Fruit fly (Drosophila melanogaster) whole organism, wandering third instar larva: ENCODE results near the gene Cpr64Ab.

ENCODE experiments used
- Abd-B ChIP-seq: fragments of >200 bp; optimal IDR thresholded peaks from 2 replicates; lab custom pipeline; 2017; ENCODE audit warnings: missing biosample characterization, missing genetic modification characterization
- CG32264 ChIP-seq: fragments of 200-800 bp; sonication (Bioruptor generic); optimal IDR thresholded peaks from 2 replicates; lab custom pipeline; 2016; ENCODE audit warnings: missing biosample characterization, missing genetic modification characterization
- CG9705 ChIP-seq: fragments of 200-800 bp; sonication (Bioruptor generic); optimal IDR thresholded peaks from 2 replicates; lab custom pipeline; 2018; ENCODE audit warnings: missing biosample characterization, mild to moderate bottlenecking, missing genetic modification characterization
- CrebA ChIP-seq: fragments of 200-800 bp; sonication (Bioruptor generic); optimal IDR thresholded peaks from 2 replicates; lab custom pipeline; 2016; ENCODE audit warnings: missing biosample characterization, mild to moderate bottlenecking, missing genetic modification characterization, borderline replicate concordance
- Dfd ChIP-seq: fragments of >200 bp; optimal IDR thresholded peaks from 2 replicates; lab custom pipeline; 2017; ENCODE audit warnings: missing biosample characterization, missing genetic modification characterization
- Dif ChIP-seq: fragments of 200-275, 200-300 bp; sonication (Bioruptor generic); optimal IDR thresholded peaks from 2 replicates; lab custom pipeline; 2018; ENCODE audit warnings: missing biosample characterization, missing genetic modification characterization; ENCODE audit not compliant: partially characterized antibody
- GATAd ChIP-seq: sonication (Bioruptor generic); optimal IDR thresholded peaks from 2 replicates; lab custom pipeline; 2016; ENCODE audit warnings: missing biosample characterization, missing genetic modification characterization
- HLH106 ChIP-seq: fragments of 200-800 bp; optimal IDR thresholded peaks from 3 replicates; lab custom pipeline; 2019; ENCODE audit warnings: missing biosample characterization, mild to moderate bottlenecking, missing genetic modification characterization, moderate library complexity
- Hnf4 ChIP-seq: fragments of 200-800 bp; sonication (Bioruptor generic); optimal IDR thresholded peaks from 2 replicates; lab custom pipeline; 2016; ENCODE audit warnings: missing biosample characterization, mild to moderate bottlenecking, missing genetic modification characterization
- Hr78 ChIP-seq: fragments of >200 bp; optimal IDR thresholded peaks from 2 replicates; lab custom pipeline; 2017; ENCODE audit warnings: missing biosample characterization, missing genetic modification characterization
- Hr83 ChIP-seq: fragments of 200-300 bp; sonication (Bioruptor generic); optimal IDR thresholded peaks from 2 replicates; lab custom pipeline; 2016; ENCODE audit warnings: missing biosample characterization, mild to moderate bottlenecking, missing genetic modification characterization, moderate library complexity; ENCODE audit not compliant: poor library complexity, severe bottlenecking
- Jra ChIP-seq: sonication (Bioruptor generic); optimal IDR thresholded peaks from 2 replicates; lab custom pipeline; 2016; ENCODE audit warnings: missing biosample characterization, missing genetic modification characterization
- Mio ChIP-seq: sonication (Bioruptor generic); optimal IDR thresholded peaks from 2 replicates; lab custom pipeline; 2016; ENCODE audit warnings: missing biosample characterization, missing genetic modification characterization
- Myc ChIP-seq: fragments of >200 bp; optimal IDR thresholded peaks from 2 replicates; lab custom pipeline; 2017
- N ChIP-seq: fragments of >200 bp; optimal IDR thresholded peaks from 2 replicates; lab custom pipeline; 2018; ENCODE audit warnings: missing biosample characterization, missing external identifiers, missing genetic modification characterization
- OdsH ChIP-seq: fragments of 200-800 bp; sonication (Bioruptor generic); optimal IDR thresholded peaks from 2 replicates; lab custom pipeline; 2016; ENCODE audit warnings: missing biosample characterization, mild to moderate bottlenecking, missing genetic modification characterization
- Rel ChIP-seq, 2 experiments: fragments of 200-800 bp; sonication (Bioruptor generic) in 1 of 2; optimal IDR thresholded peaks; 2 replicates in 1 of 2; 3 replicates in 1 of 2; lab custom pipeline; 2016 to 2019; ENCODE audit warnings: mild to moderate bottlenecking in 2 of 2, missing biosample characterization in 2 of 2, missing genetic modification characterization in 2 of 2, moderate library complexity in 1 of 2
- Sp1 ChIP-seq: fragments of 200-800 bp; sonication (Bioruptor generic); optimal IDR thresholded peaks from 3 replicates; lab custom pipeline; 2019; ENCODE audit warnings: missing biosample characterization, mild to moderate bottlenecking, missing genetic modification characterization, moderate library complexity
- Vsx2 ChIP-seq: fragments of 200-300, 225-300 bp; sonication (Bioruptor generic); optimal IDR thresholded peaks from 2 replicates; lab custom pipeline; 2018; ENCODE audit warnings: missing biosample characterization, missing genetic modification characterization; ENCODE audit not compliant: partially characterized antibody
- br ChIP-seq: fragments of 200-800 bp; sonication (Bioruptor generic); optimal IDR thresholded peaks from 2 replicates; lab custom pipeline; 2016; ENCODE audit warnings: missing biosample characterization, missing genetic modification characterization
- brk ChIP-seq: fragments of 200-800 bp; sonication (Bioruptor generic); optimal IDR thresholded peaks from 2 replicates; lab custom pipeline; 2016; ENCODE audit warnings: missing biosample characterization, mild to moderate bottlenecking, missing genetic modification characterization
- dl ChIP-seq, 2 experiments: fragments of 175-275, 200-275 bp in 1 of 2; fragments of 200-275 bp in 1 of 2; sonication (Bioruptor generic); optimal IDR thresholded peaks; lab custom pipeline; 2018; ENCODE audit warnings: mild to moderate bottlenecking in 2 of 2, missing biosample characterization in 2 of 2, missing genetic modification characterization in 2 of 2, moderate library complexity in 2 of 2; ENCODE audit not compliant: partially characterized antibody in 2 of 2, insufficient read depth in 1 of 2
- dmrt93B ChIP-seq: fragments of 200-800 bp; sonication (Bioruptor generic); optimal IDR thresholded peaks from 2 replicates; lab custom pipeline; 2018; ENCODE audit warnings: missing biosample characterization, mild to moderate bottlenecking, missing genetic modification characterization
- dsf ChIP-seq: sonication (Bioruptor generic); optimal IDR thresholded peaks from 2 replicates; lab custom pipeline; 2016; ENCODE audit warnings: missing biosample characterization, missing genetic modification characterization, borderline replicate concordance
- ey ChIP-seq: fragments of 200-800 bp; sonication (Bioruptor generic); optimal IDR thresholded peaks from 2 replicates; lab custom pipeline; 2016; ENCODE audit warnings: missing biosample characterization, missing genetic modification characterization
- foxo ChIP-seq, 2 experiments: fragments of 200-800 bp; sonication (Bioruptor generic); optimal IDR thresholded peaks; 2 replicates in 1 of 2; 3 replicates in 1 of 2; lab custom pipeline; 2016 to 2017; ENCODE audit warnings: missing biosample characterization in 2 of 2, missing genetic modification characterization in 2 of 2
- fru ChIP-seq: fragments of 200-800 bp; sonication (Bioruptor generic); optimal IDR thresholded peaks from 3 replicates; lab custom pipeline; 2016; ENCODE audit warnings: missing biosample characterization, mild to moderate bottlenecking, missing genetic modification characterization
- h ChIP-seq: fragments of 200-800 bp; sonication (Bioruptor generic); optimal IDR thresholded peaks from 3 replicates; lab custom pipeline; 2016; ENCODE audit warnings: missing biosample characterization, mild to moderate bottlenecking, missing genetic modification characterization
- jim ChIP-seq: fragments of 175-275, 200-325 bp; sonication (Bioruptor generic); optimal IDR thresholded peaks from 2 replicates; lab custom pipeline; 2016; ENCODE audit warnings: missing biosample characterization, mild to moderate bottlenecking, missing genetic modification characterization
- lola ChIP-seq: fragments of >200 bp; optimal IDR thresholded peaks from 2 replicates; lab custom pipeline; 2017; ENCODE audit warnings: missing biosample characterization, missing genetic modification characterization
- pan ChIP-seq: fragments of >200 bp; optimal IDR thresholded peaks from 2 replicates; lab custom pipeline; 2017
- psq ChIP-seq: fragments of 200-800 bp; sonication (Bioruptor generic); optimal IDR thresholded peaks from 3 replicates; lab custom pipeline; 2017; ENCODE audit warnings: missing biosample characterization, mild to moderate bottlenecking, missing genetic modification characterization, moderate library complexity
- rgr ChIP-seq: fragments of 200-800 bp; sonication (Bioruptor generic); optimal IDR thresholded peaks from 3 replicates; lab custom pipeline; 2016; ENCODE audit warnings: missing biosample characterization, mild to moderate bottlenecking, missing genetic modification characterization
- sage ChIP-seq: fragments of 200-800 bp; sonication (Bioruptor generic); optimal IDR thresholded peaks from 2 replicates; lab custom pipeline; 2016; ENCODE audit warnings: missing biosample characterization, mild to moderate bottlenecking, missing genetic modification characterization
- sv ChIP-seq: fragments of 200-800 bp; sonication (Bioruptor generic); optimal IDR thresholded peaks from 3 replicates; lab custom pipeline; 2016; ENCODE audit warnings: missing biosample characterization, missing genetic modification characterization
- tai ChIP-seq: sonication (Bioruptor generic); optimal IDR thresholded peaks from 2 replicates; lab custom pipeline; 2016; ENCODE audit warnings: missing biosample characterization, missing genetic modification characterization
- usp ChIP-seq: fragments of >200 bp; optimal IDR thresholded peaks from 2 replicates; lab custom pipeline; 2017; ENCODE audit warnings: missing biosample characterization, missing genetic modification characterization
- woc ChIP-seq: sonication (Bioruptor generic); optimal IDR thresholded peaks from 2 replicates; lab custom pipeline; 2016; ENCODE audit warnings: missing biosample characterization, mild to moderate bottlenecking, missing genetic modification characterization

Gene Cpr64Ab

DNA sequence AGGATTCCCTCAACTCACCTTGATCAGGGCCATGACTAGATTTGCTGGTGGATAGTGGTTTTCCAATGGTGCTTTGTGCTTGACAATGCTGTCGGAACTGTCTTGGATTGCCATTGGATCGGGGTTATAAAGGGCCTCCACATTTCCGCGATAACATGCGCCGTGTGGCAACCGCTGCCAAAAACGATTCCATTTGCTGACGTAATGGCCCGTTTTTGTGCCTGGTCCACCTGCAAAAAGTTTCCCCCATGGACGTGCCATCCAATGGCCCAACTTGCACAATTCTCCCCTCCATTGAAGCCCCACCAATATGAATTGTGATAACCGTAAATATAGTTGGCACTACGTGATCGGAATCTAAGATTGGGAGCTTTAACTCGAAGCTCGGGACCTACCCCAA lies at the start of gene Cpr64Ab:
Gene Cpr64Ab (minus strand): TSS at position 101 of the 400 bp plus-strand sequence.
- TF ChIP-seq Sp1 (GFP tag; lab: Kevin White, UChicago): no peak
- no peak for TF ChIP-seq dl (GFP tag; optimal IDR thresholded peaks at IDR 0.05; lab: Kevin White, UChicago; ENCODE audit: insufficient read depth in 1 of 2, partially characterized antibody in 2 of 2)
- no peak for TF ChIP-seq GATAd
- TF ChIP-seq CrebA (GFP tag; lab: Kevin White, UChicago): no peak
- TF ChIP-seq Dfd: no peak
- no peak for TF ChIP-seq dsf (GFP tag; lab: Kevin White, UChicago)
- no peak for TF ChIP-seq Rel (GFP tag; optimal IDR thresholded peaks at IDR 0.05; lab: Kevin White, UChicago)
- no peak for TF ChIP-seq Rel (tag; optimal IDR thresholded peaks at IDR 0.05; lab: Kevin White, UChicago)
- no peak for TF ChIP-seq Hr83 (GFP tag; lab: Kevin White, UChicago)
- TF ChIP-seq Hnf4 (GFP tag; lab: Kevin White, UChicago): no peak
- TF ChIP-seq rgr: no peak
- no peak for TF ChIP-seq foxo (GFP tag; optimal IDR thresholded peaks at IDR 0.05; lab: Kevin White, UChicago)
- no peak for TF ChIP-seq tai (GFP tag; lab: Kevin White, UChicago)
- TF ChIP-seq br (GFP tag; lab: Kevin White, UChicago): no peak
- TF ChIP-seq OdsH: no peak
- TF ChIP-seq Dif: no peak
- no peak for TF ChIP-seq pan (lab: Kevin White, UChicago)
- TF ChIP-seq sv (GFP tag; lab: Kevin White, UChicago): no peak
- TF ChIP-seq psq (GFP tag; lab: Kevin White, UChicago): no peak
- no peak for TF ChIP-seq dmrt93B (GFP tag; lab: Kevin White, UChicago)
- no peak for TF ChIP-seq ey (GFP tag; lab: Kevin White, UChicago)

- TF ChIP-seq Hr83 (GFP tag; lab: Kevin White, UChicago) (peak; percentile 47), Myc (lab: Kevin White, UChicago) (no peak), OdsH (peak; percentile 82), br (GFP tag; lab: Kevin White, UChicago) (peak; percentile 83), fru (GFP tag; lab: Kevin White, UChicago) (peak; percentile 86), tai (GFP tag; lab: Kevin White, UChicago) (no peak), pan (lab: Kevin White, UChicago) (no peak), Abd-B (no peak), HLH106 (tag; lab: Kevin White, UChicago) (peak; percentile 89), ey (GFP tag; lab: Kevin White, UChicago) (peak; percentile 86), N (GFP tag; lab: Kevin White, UChicago) (no peak), jim (GFP tag; lab: Kevin White, UChicago) (no peak), woc (GFP tag; lab: Kevin White, UChicago) (peak; percentile 94), sv (GFP tag; lab: Kevin White, UChicago) (peak; percentile 74), dsf (GFP tag; lab: Kevin White, UChicago) (peak; percentile 51), brk (GFP tag; lab: Kevin White, UChicago) (no peak), rgr (peak; percentile 88), CG32264 (GFP tag; lab: Kevin White, UChicago) (peak; percentile 19), usp (GFP tag; lab: Kevin White, UChicago) (no peak), Vsx2 (GFP tag; lab: Kevin White, UChicago) (no peak), Dfd (no peak), Mio (GFP tag; lab: Kevin White, UChicago) (no peak), h (GFP tag; lab: Kevin White, UChicago) (peak; percentile 90), dl (GFP tag; optimal IDR thresholded peaks at IDR 0.05; lab: Kevin White, UChicago; ENCODE audit: insufficient read depth in 1 of 2, partially characterized antibody in 2 of 2) (no peak), dmrt93B (GFP tag; lab: Kevin White, UChicago) (peak; percentile 48), lola (no peak), CG9705 (GFP tag; lab: Kevin White, UChicago) (peak; percentile 83), Jra (GFP tag; lab: Kevin White, UChicago) (peak; percentile 86), CrebA (GFP tag; lab: Kevin White, UChicago) (no peak), Sp1 (GFP tag; lab: Kevin White, UChicago) (peak; percentile 86), sage (GFP tag; lab: Kevin White, UChicago) (no peak), Hnf4 (GFP tag; lab: Kevin White, UChicago) (peak; percentile 85), Dif (no peak), psq (GFP tag; lab: Kevin White, UChicago) (peak; percentile 72), foxo (GFP tag; optimal IDR thresholded peaks at IDR 0.05; lab: Kevin White, UChicago) (peak in 1 of 2 experiments; percentile 87), Hr78 (GFP tag; lab: Kevin White, UChicago) (no peak), Rel (GFP tag; optimal IDR thresholded peaks at IDR 0.05; lab: Kevin White, UChicago) (no peak), Rel (tag; optimal IDR thresholded peaks at IDR 0.05; lab: Kevin White, UChicago) (peak; percentile 72), GATAd (peak; percentile 88)
Observed at dm6 chr3L:4259102-4259558, 47.8 kb upstream of the Cpr64Ab start, which contains the start of the genes CG15011 and CG1309. Gene CG15011, minus strand, starts transcription at chr3L:4259152. Gene CG1309, plus strand, starts transcription at chr3L:4259430.
